Fruit fly (Drosophila melanogaster) whole organism, embryonic: ENCODE data around the gene CG33282.
A peak's percentile ranks its signal among the peaks of the same experiment; 100 is the strongest.

Experiments
- CG10462 ChIP-seq: fragments of 200-800 bp; sonication (Bioruptor generic); optimal IDR thresholded peaks from 2 replicates; lab custom pipeline; 2016; ENCODE audit warnings: missing biosample characterization, missing genetic modification characterization
- CG10654 ChIP-seq: fragments of 200-800 bp; sonication (Bioruptor generic); optimal IDR thresholded peaks from 2 replicates; lab custom pipeline; 2016; ENCODE audit warnings: missing biosample characterization, missing genetic modification characterization
- CG10979 ChIP-seq: fragments of 200-800 bp; sonication (Bioruptor generic); optimal IDR thresholded peaks from 2 replicates; lab custom pipeline; 2018; ENCODE audit warnings: missing biosample characterization, mild to moderate bottlenecking, missing genetic modification characterization, moderate library complexity
- CG12391 ChIP-seq: fragments of 200-800 bp; sonication (Bioruptor generic); optimal IDR thresholded peaks from 3 replicates; lab custom pipeline; 2018; ENCODE audit warnings: missing biosample characterization, mild to moderate bottlenecking, missing genetic modification characterization, moderate library complexity
- CG12659 ChIP-seq: fragments of 200-800 bp; sonication (Bioruptor generic); optimal IDR thresholded peaks from 3 replicates; lab custom pipeline; 2017; ENCODE audit warnings: mild to moderate bottlenecking, missing biosample characterization, missing genetic modification reagents, missing genetic modification characterization
- CG12769 ChIP-seq: fragments of 200-800 bp; sonication (Bioruptor generic); optimal IDR thresholded peaks from 2 replicates; lab custom pipeline; 2019; ENCODE audit warnings: missing biosample characterization, mild to moderate bottlenecking, missing genetic modification characterization, moderate library complexity
- CG13123 ChIP-seq: fragments of 200-800 bp; sonication (Bioruptor generic); optimal IDR thresholded peaks from 2 replicates; lab custom pipeline; 2016; ENCODE audit warnings: missing biosample characterization, missing genetic modification characterization
- CG16779 ChIP-seq: fragments of 200-800 bp; sonication (Bioruptor generic); IDR thresholded peaks from 2 replicates; pipeline ENCODE4 v1.3.6; 2022; ENCODE audit warnings: missing biosample characterization, missing genetic modification characterization
- CG18599 ChIP-seq: fragments of 200-800 bp; sonication (Bioruptor generic); optimal IDR thresholded peaks from 3 replicates; lab custom pipeline; 2017; ENCODE audit warnings: missing biosample characterization, missing genetic modification characterization, mild to moderate bottlenecking, moderate library complexity, missing genetic modification reagents
- CG4424 ChIP-seq: fragments of 200-800 bp; sonication (Bioruptor generic); optimal IDR thresholded peaks from 3 replicates; lab custom pipeline; 2016; ENCODE audit warnings: missing biosample characterization, missing genetic modification characterization
- CG4820 ChIP-seq: fragments of 200-800 bp; sonication (Bioruptor generic); optimal IDR thresholded peaks from 3 replicates; lab custom pipeline; 2016; ENCODE audit warnings: missing biosample characterization, missing genetic modification characterization
- CG6765 ChIP-seq: fragments of 200-800 bp; sonication (Bioruptor generic); optimal IDR thresholded peaks from 3 replicates; lab custom pipeline; 2017; ENCODE audit warnings: missing biosample characterization, mild to moderate bottlenecking, missing genetic modification characterization
- CG6813 ChIP-seq: fragments of 200-800 bp; sonication (Bioruptor generic); optimal IDR thresholded peaks from 2 replicates; lab custom pipeline; 2017; ENCODE audit warnings: missing biosample characterization, missing genetic modification characterization, mild to moderate bottlenecking, moderate library complexity, missing genetic modification reagents
- CG7928 ChIP-seq: fragments of 200-800 bp; sonication (Bioruptor generic); optimal IDR thresholded peaks from 2 replicates; lab custom pipeline; 2017; ENCODE audit warnings: missing biosample characterization, mild to moderate bottlenecking, missing genetic modification characterization
- CG8359 ChIP-seq: fragments of 200-800 bp; sonication (Bioruptor generic); optimal IDR thresholded peaks from 2 replicates; lab custom pipeline; 2017; ENCODE audit warnings: missing biosample characterization, mild to moderate bottlenecking, missing genetic modification characterization, borderline replicate concordance
- CG8478 ChIP-seq: fragments of >200 bp; optimal IDR thresholded peaks from 2 replicates; lab custom pipeline; 2018
- CHES-1-like ChIP-seq: fragments of 200-800 bp; sonication (Bioruptor generic); optimal IDR thresholded peaks from 2 replicates; lab custom pipeline; 2016; ENCODE audit warnings: missing biosample characterization, missing genetic modification characterization
- CoRest ChIP-seq: fragments of 200-800 bp; sonication (Bioruptor generic); optimal IDR thresholded peaks from 3 replicates; lab custom pipeline; 2018; ENCODE audit warnings: missing biosample characterization, mild to moderate bottlenecking, missing genetic modification characterization, moderate library complexity
- Dip2 ChIP-seq: fragments of 200-800 bp; sonication (Bioruptor generic); IDR thresholded peaks from 2 replicates; pipeline ENCODE4 v1.3.6; 2022; ENCODE audit warnings: missing biosample characterization, missing genetic modification characterization
- Dp ChIP-seq: fragments of 200-800 bp; sonication (Bioruptor generic); optimal IDR thresholded peaks from 2 replicates; lab custom pipeline; 2018; ENCODE audit warnings: missing biosample characterization, mild to moderate bottlenecking, missing genetic modification characterization, moderate library complexity
- Gsc ChIP-seq: fragments of 200-800 bp; sonication (Bioruptor generic); IDR thresholded peaks from 2 replicates; pipeline ENCODE4 v1.3.6; 2022; ENCODE audit warnings: missing biosample characterization, missing genetic modification characterization
- HLH54F ChIP-seq: fragments of 200-800 bp; sonication (Bioruptor generic); optimal IDR thresholded peaks from 3 replicates; lab custom pipeline; 2016; ENCODE audit warnings: missing biosample characterization, missing genetic modification characterization
- Hr78 ChIP-seq, 2 experiments: fragments of 200-800 bp in 1 of 2; fragments of >200 bp in 1 of 2; sonication (Bioruptor generic) in 1 of 2; optimal IDR thresholded peaks; 2 replicates each; lab custom pipeline; 2017 to 2019; ENCODE audit warnings: missing biosample characterization in 2 of 2, missing genetic modification characterization in 2 of 2, mild to moderate bottlenecking in 1 of 2, moderate library complexity in 1 of 2
- Kr ChIP-seq: fragments of 200-800 bp; sonication (Bioruptor generic); optimal IDR thresholded peaks from 2 replicates; lab custom pipeline; 2017; ENCODE audit warnings: missing biosample characterization, mild to moderate bottlenecking, missing genetic modification characterization
- MBD-R2 ChIP-seq: fragments of 200-800 bp; sonication (Bioruptor generic); IDR thresholded peaks from 2 replicates; pipeline ENCODE4 v1.3.6; 2022; ENCODE audit warnings: missing biosample characterization, missing genetic modification characterization
- Mad ChIP-seq: fragments of 200-800 bp; sonication (Bioruptor generic); optimal IDR thresholded peaks from 2 replicates; lab custom pipeline; 2016; ENCODE audit warnings: missing biosample characterization, missing genetic modification characterization
- Nf-YA ChIP-seq: fragments of 200-800 bp; sonication (Bioruptor generic); IDR thresholded peaks from 2 replicates; pipeline ENCODE4 v1.3.6; 2022; ENCODE audit warnings: missing biosample characterization, missing genetic modification characterization
- Oaz ChIP-seq: fragments of 200-800 bp; sonication (Bioruptor generic); IDR thresholded peaks from 2 replicates; pipeline ENCODE4 v1.3.6; 2022; ENCODE audit warnings: missing biosample characterization, missing genetic modification characterization
- Ptx1 ChIP-seq: fragments of 200-800 bp; sonication (Bioruptor generic); IDR thresholded peaks from 2 replicates; pipeline ENCODE4 v1.3.6; 2022; ENCODE audit warnings: missing biosample characterization, missing genetic modification characterization
- Sox100B ChIP-seq: fragments of 200-800 bp; sonication (Bioruptor generic); optimal IDR thresholded peaks from 3 replicates; lab custom pipeline; 2018; ENCODE audit warnings: missing biosample characterization, mild to moderate bottlenecking, missing genetic modification characterization
- Tbp ChIP-seq: fragments of >200 bp; optimal IDR thresholded peaks from 2 replicates; lab custom pipeline; 2018; ENCODE audit warnings: missing biosample characterization, missing genetic modification characterization
- ato ChIP-seq: fragments of 200-800 bp; sonication (Bioruptor generic); IDR thresholded peaks from 2 replicates; pipeline ENCODE4 v1.3.6; 2022; ENCODE audit warnings: missing biosample characterization, missing genetic modification characterization; ENCODE audit not compliant: partially characterized antibody
- bcd ChIP-seq: fragments of 200-800 bp; sonication (Bioruptor generic); optimal IDR thresholded peaks from 2 replicates; lab custom pipeline; 2017; ENCODE audit warnings: missing biosample characterization, mild to moderate bottlenecking, missing genetic modification characterization
- bsh ChIP-seq, 2 experiments: fragments of 200-800 bp; sonication (Bioruptor generic); optimal IDR thresholded peaks; 2 replicates each; lab custom pipeline; 2017 to 2018; ENCODE audit warnings: mild to moderate bottlenecking in 2 of 2, missing biosample characterization in 2 of 2, missing genetic modification characterization in 2 of 2, moderate library complexity in 1 of 2
- cas ChIP-seq: fragments of 200-800 bp; sonication (Bioruptor generic); IDR thresholded peaks from 2 replicates; pipeline ENCODE4 v1.3.6; 2022; ENCODE audit warnings: missing biosample characterization, missing genetic modification characterization
- corto ChIP-seq: fragments of 200-800 bp; sonication (Bioruptor generic); optimal IDR thresholded peaks from 2 replicates; lab custom pipeline; 2016; ENCODE audit warnings: missing biosample characterization, mild to moderate bottlenecking, missing genetic modification characterization, moderate library complexity
- dati ChIP-seq: fragments of 200-800 bp; sonication (Bioruptor generic); IDR thresholded peaks from 2 replicates; pipeline ENCODE4 v1.3.6; 2022; ENCODE audit warnings: missing biosample characterization, missing genetic modification characterization
- ewg ChIP-seq: fragments of 200-800 bp; sonication (Bioruptor generic); optimal IDR thresholded peaks from 3 replicates; lab custom pipeline; 2017; ENCODE audit warnings: mild to moderate bottlenecking, missing biosample characterization, missing genetic modification reagents, missing genetic modification characterization
- fd64A ChIP-seq: fragments of 200-800 bp; sonication (Bioruptor generic); optimal IDR thresholded peaks from 3 replicates; lab custom pipeline; 2018; ENCODE audit warnings: missing biosample characterization, mild to moderate bottlenecking, missing genetic modification characterization
- gcm ChIP-seq: fragments of 200-800 bp; sonication (Bioruptor generic); optimal IDR thresholded peaks from 2 replicates; lab custom pipeline; 2019; ENCODE audit warnings: missing biosample characterization, mild to moderate bottlenecking, missing genetic modification characterization, moderate library complexity
- grau ChIP-seq: fragments of 200-800 bp; optimal IDR thresholded peaks from 3 replicates; lab custom pipeline; 2019; ENCODE audit warnings: missing biosample characterization, mild to moderate bottlenecking, missing genetic modification characterization, moderate library complexity
- hb ChIP-seq: fragments of 200-800 bp; sonication (Bioruptor generic); IDR thresholded peaks from 3 replicates; pipeline ENCODE4 v1.3.6; 2022; ENCODE audit warnings: missing biosample characterization, missing genetic modification characterization; ENCODE audit not compliant: partially characterized antibody
- her ChIP-seq: fragments of 200-800 bp; sonication (Bioruptor generic); optimal IDR thresholded peaks from 2 replicates; lab custom pipeline; 2016; ENCODE audit warnings: missing biosample characterization, missing genetic modification characterization
- nau ChIP-seq: fragments of 200-800 bp; sonication (Bioruptor generic); optimal IDR thresholded peaks from 3 replicates; lab custom pipeline; 2017; ENCODE audit warnings: missing biosample characterization, mild to moderate bottlenecking, missing genetic modification characterization, missing genetic modification reagents
- nerfin-1 ChIP-seq: fragments of 200-800 bp; sonication (Bioruptor generic); optimal IDR thresholded peaks from 3 replicates; lab custom pipeline; 2019; ENCODE audit warnings: missing biosample characterization, mild to moderate bottlenecking, missing genetic modification characterization, moderate library complexity
- nerfin-2 ChIP-seq: fragments of 200-800 bp; sonication (Bioruptor generic); IDR thresholded peaks from 2 replicates; pipeline ENCODE4 v1.3.6; 2022; ENCODE audit warnings: missing biosample characterization, missing genetic modification characterization; ENCODE audit not compliant: partially characterized antibody
- pros ChIP-seq: fragments of 200-800 bp; sonication (Bioruptor generic); optimal IDR thresholded peaks from 3 replicates; lab custom pipeline; 2019; ENCODE audit warnings: missing biosample characterization, mild to moderate bottlenecking, missing genetic modification characterization, moderate library complexity
- usp ChIP-seq: fragments of >200 bp; optimal IDR thresholded peaks from 2 replicates; lab custom pipeline; 2017; ENCODE audit warnings: missing biosample characterization, missing genetic modification characterization
- yki ChIP-seq: fragments of >200 bp; optimal IDR thresholded peaks from 3 replicates; lab custom pipeline; 2018

CG33282 gene

DNA sequence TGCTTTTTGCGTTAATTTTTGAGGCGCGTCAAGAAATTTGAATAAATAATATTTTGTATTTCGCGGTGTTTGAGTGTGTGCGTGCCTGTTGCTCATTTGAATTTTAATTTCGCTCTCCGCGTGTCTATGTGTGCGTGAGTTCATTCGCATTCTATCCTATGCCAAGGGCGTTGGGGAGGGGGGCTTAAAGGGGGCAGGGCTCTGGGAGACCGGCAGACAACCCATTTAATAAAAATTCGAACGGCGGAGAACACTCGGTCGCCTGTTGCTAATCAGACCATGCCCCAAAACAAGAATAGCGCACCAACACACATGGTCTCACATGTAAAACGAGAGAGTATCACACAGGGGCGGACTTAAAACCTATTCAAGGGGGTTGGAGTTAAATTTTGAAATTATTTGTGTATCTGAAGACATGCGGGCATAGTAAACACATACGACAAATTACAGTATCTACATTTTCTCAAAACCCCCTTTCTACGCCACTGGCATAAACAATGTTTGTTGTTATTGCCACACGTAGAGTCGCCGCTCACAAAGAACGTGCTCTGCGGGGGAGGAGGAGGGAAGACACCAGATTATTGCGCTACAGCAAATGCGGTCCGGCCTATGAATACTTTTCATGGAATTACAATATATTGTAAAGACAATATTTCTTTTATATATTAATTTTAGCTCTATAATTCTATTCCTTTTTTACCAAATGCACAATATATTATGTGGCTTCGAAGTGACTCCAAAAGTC is 25.8 kb upstream of the CG33282 start (continued):
- peak; percentile 95 for TF ChIP-seq pros (GFP tag; lab: Kevin White, UChicago)
- peak; percentile 94 for TF ChIP-seq Kr (GFP tag; lab: Kevin White, UChicago)
- peak; percentile 100 for TF ChIP-seq bcd (GFP tag; lab: Kevin White, UChicago)
- TF ChIP-seq CG18599 = peak; percentile 100
- TF ChIP-seq CG12659 (GFP tag; lab: Kevin White, UChicago) = peak; percentile 100
- TF ChIP-seq nau (GFP tag; lab: Kevin White, UChicago) = peak; percentile 99
- TF ChIP-seq Ptx1 (GFP tag; lab: Robert Waterston, UW) = peak; percentile 99
- peak; percentile 77 for TF ChIP-seq Dip2 (GFP tag; lab: Robert Waterston, UW)
- peak; percentile 99 for TF ChIP-seq nerfin-1 (tag; lab: Kevin White, UChicago)
- peak in 1 of 2 experiments; percentile 94 for TF ChIP-seq Hr78 (GFP tag; optimal IDR thresholded peaks at IDR 0.05; lab: Kevin White, UChicago)
- peak; percentile 99 for TF ChIP-seq CG10654 (GFP tag; lab: Kevin White, UChicago)
- TF ChIP-seq Dp (GFP tag; lab: Kevin White, UChicago) = peak; percentile 60
- TF ChIP-seq CG4820 (GFP tag; lab: Kevin White, UChicago) = peak; percentile 99
- peak; percentile 94 for TF ChIP-seq Nf-YA (GFP tag; lab: Robert Waterston, UW)
- peak; percentile 97 for TF ChIP-seq Gsc (GFP tag; lab: Robert Waterston, UW)
- TF ChIP-seq grau (tag; lab: Kevin White, UChicago) = peak; percentile 99
- TF ChIP-seq CG8359 (GFP tag; lab: Kevin White, UChicago) = peak; percentile 95
- no peak for TF ChIP-seq ato (GFP tag; lab: Robert Waterston, UW)
- TF ChIP-seq Oaz = peak; percentile 99
- peak; percentile 100 for TF ChIP-seq CoRest
- TF ChIP-seq HLH54F (GFP tag; lab: Kevin White, UChicago) = peak; percentile 100
- TF ChIP-seq Sox100B (GFP tag; lab: Kevin White, UChicago) = peak; percentile 98
- TF ChIP-seq CG6765 (GFP tag; lab: Kevin White, UChicago) = peak; percentile 99
- TF ChIP-seq bsh (GFP tag; optimal IDR thresholded peaks at IDR 0.05; lab: Kevin White, UChicago) = peak; percentile 99 to 100
- TF ChIP-seq CG10462 = peak; percentile 99
- no peak for TF ChIP-seq nerfin-2 (GFP tag; lab: Robert Waterston, UW)
- TF ChIP-seq CG13123 = peak; percentile 99
- no peak for TF ChIP-seq hb (GFP tag; lab: Robert Waterston, UW)
- peak; percentile 99 for TF ChIP-seq ewg (GFP tag; lab: Kevin White, UChicago)
- peak; percentile 99 for TF ChIP-seq fd64A (GFP tag; lab: Kevin White, UChicago)
- peak; percentile 99 for TF ChIP-seq corto
- TF ChIP-seq CG8478 (lab: Kevin White, UChicago) = no peak
- TF ChIP-seq CG16779 = peak; percentile 99
- TF ChIP-seq CG7928 = peak; percentile 90
- TF ChIP-seq MBD-R2 (GFP tag; lab: Robert Waterston, UW) = peak; percentile 100
- peak; percentile 100 for TF ChIP-seq CG12769 (tag; lab: Kevin White, UChicago)
- TF ChIP-seq gcm (GFP tag; lab: Kevin White, UChicago) = peak; percentile 100
- peak; percentile 100 for TF ChIP-seq Mad (GFP tag; lab: Kevin White, UChicago)
- peak; percentile 100 for TF ChIP-seq CHES-1-like (GFP tag; lab: Kevin White, UChicago)
- TF ChIP-seq cas (GFP tag; lab: Robert Waterston, UW) = peak; percentile 99
- TF ChIP-seq CG12391 = peak; percentile 100
- TF ChIP-seq yki (lab: Kevin White, UChicago) = peak; percentile 23
- peak; percentile 99 for TF ChIP-seq her (GFP tag; lab: Kevin White, UChicago)
- no peak for TF ChIP-seq usp
- peak; percentile 99 for TF ChIP-seq CG4424 (GFP tag; lab: Kevin White, UChicago)
- TF ChIP-seq Tbp (GFP tag; lab: Kevin White, UChicago) = no peak
- peak; percentile 99 for TF ChIP-seq CG10979 (tag; lab: Kevin White, UChicago)
- TF ChIP-seq dati (GFP tag; lab: Robert Waterston, UW) = peak; percentile 97
- TF ChIP-seq CG6813 = peak; percentile 100
